Worm (Caenorhabditis elegans) whole organism, L2 larva: ENCODE data around the gene catp-4.

ENCODE experiments used
- R02D3.7 ChIP-seq: fragments of 150-350 bp; optimal IDR thresholded peaks from 2 replicates; lab custom pipeline; 2014; ENCODE audit warnings: missing biosample characterization, missing genetic modification characterization
- ceh-82 ChIP-seq: fragments of 150-350 bp; optimal IDR thresholded peaks from 2 replicates; lab custom pipeline; 2014; ENCODE audit warnings: missing biosample characterization, missing genetic modification characterization
- lin-13 ChIP-seq: fragments of 150-350 bp; optimal IDR thresholded peaks from 2 replicates; lab custom pipeline; 2014; ENCODE audit warnings: missing biosample characterization, missing genetic modification reagents, missing genetic modification characterization
- lin-39 ChIP-seq: fragments of 150-350 bp; optimal IDR thresholded peaks from 2 replicates; lab custom pipeline; 2014; ENCODE audit warnings: missing biosample characterization, missing genetic modification reagents, missing genetic modification characterization
- nhr-11 ChIP-seq: fragments of 150-350 bp; optimal IDR thresholded peaks from 2 replicates; lab custom pipeline; 2014; ENCODE audit warnings: missing biosample characterization, missing genetic modification characterization
- nhr-12 ChIP-seq: fragments of 150-350 bp; optimal IDR thresholded peaks from 2 replicates; lab custom pipeline; 2014; ENCODE audit warnings: missing biosample characterization, missing genetic modification characterization
- nhr-237 ChIP-seq: fragments of 150-350 bp; optimal IDR thresholded peaks from 2 replicates; lab custom pipeline; 2014; ENCODE audit warnings: missing biosample characterization, missing genetic modification characterization
- unc-39 ChIP-seq: fragments of 150-350 bp; optimal IDR thresholded peaks from 2 replicates; lab custom pipeline; 2014; ENCODE audit warnings: missing biosample characterization, missing genetic modification characterization
- unc-55 ChIP-seq: fragments of 150-350 bp; sonication (generic microtip); optimal IDR thresholded peaks from 3 replicates; lab custom pipeline; 2014; ENCODE audit warnings: missing biosample characterization, missing genetic modification reagents, missing genetic modification characterization
- zag-1 ChIP-seq: fragments of 150-350 bp; optimal IDR thresholded peaks from 2 replicates; lab custom pipeline; 2014; ENCODE audit warnings: missing biosample characterization, missing genetic modification characterization

ce11 chrII:14580549-14580948, 12.8 kb upstream of the catp-4 start, which contains the start of the genes nspb-8 and nspb-9:
- TF ChIP-seq lin-13 (GFP tag; lab: Kevin White, UChicago) (no peak), R02D3.7 (tag; lab: Kevin White, UChicago) (no peak), ceh-82 (tag; lab: Kevin White, UChicago) (no peak), nhr-237 (tag; lab: Kevin White, UChicago) (no peak), unc-55 (GFP tag; lab: Kevin White, UChicago) (no peak), zag-1 (no peak), nhr-11 (no peak), nhr-12 (no peak), unc-39 (tag; lab: Kevin White, UChicago) (no peak), lin-39 (tag; lab: Kevin White, UChicago) (no peak)
